Worm (Caenorhabditis elegans) whole organism, L4/young adult: ENCODE data around the gene ver-4.

ENCODE experiments used
- W03F9.2 ChIP-seq: fragments of 150-350 bp; optimal IDR thresholded peaks from 2 replicates; lab custom pipeline; 2014; ENCODE audit warnings: missing biosample characterization, missing genetic modification characterization
- dao-5 ChIP-seq: sonication (generic microtip); optimal IDR thresholded peaks from 2 replicates; lab custom pipeline; 2016; ENCODE audit warnings: missing genotype, missing genetic modification characterization, moderate library complexity, missing compliant biosample characterization
- him-1 ChIP-seq: sonication (generic microtip); optimal IDR thresholded peaks from 2 replicates; lab custom pipeline; 2016; ENCODE audit warnings: missing genotype, missing genetic modification reagents, missing genetic modification characterization, missing compliant biosample characterization

- TF ChIP-seq him-1 (tag; lab: Kevin White, UChicago): no peak
- TF ChIP-seq W03F9.2 (tag; lab: Kevin White, UChicago): no peak
- TF ChIP-seq dao-5 (tag; lab: Kevin White, UChicago): no peak
Measured at ce11 chrX:10961724-10962123, 20.4 kb upstream of the ver-4 start.
